Fruit fly (Drosophila melanogaster) whole organism, embryonic: Measurements from ENCODE around the gene nAChRalpha6.

Experiments
- CG10267 ChIP-seq: fragments of 200-800 bp; sonication (Bioruptor generic); optimal IDR thresholded peaks from 2 replicates; lab custom pipeline; 2018; ENCODE audit warnings: missing biosample characterization, mild to moderate bottlenecking, missing genetic modification characterization, moderate library complexity
- CG10462 ChIP-seq: fragments of 200-800 bp; sonication (Bioruptor generic); optimal IDR thresholded peaks from 2 replicates; lab custom pipeline; 2016; ENCODE audit warnings: missing biosample characterization, missing genetic modification characterization
- CG11247 ChIP-seq: fragments of 200-800 bp; sonication (Bioruptor generic); IDR thresholded peaks from 2 replicates; pipeline ENCODE4 v1.3.6; 2022; ENCODE audit warnings: missing biosample characterization, missing genetic modification characterization
- CG12104 ChIP-seq: fragments of 200-800 bp; sonication (Bioruptor generic); optimal IDR thresholded peaks from 3 replicates; lab custom pipeline; 2016; ENCODE audit warnings: missing biosample characterization, missing genetic modification characterization
- CG12659 ChIP-seq: fragments of 200-800 bp; sonication (Bioruptor generic); optimal IDR thresholded peaks from 3 replicates; lab custom pipeline; 2017; ENCODE audit warnings: mild to moderate bottlenecking, missing biosample characterization, missing genetic modification reagents, missing genetic modification characterization
- CG13296 ChIP-seq: fragments of 200-800 bp; sonication (Bioruptor generic); optimal IDR thresholded peaks from 3 replicates; lab custom pipeline; 2018; ENCODE audit warnings: missing biosample characterization, mild to moderate bottlenecking, missing genetic modification characterization
- CG15011 ChIP-seq: fragments of 200-800 bp; sonication (Bioruptor generic); optimal IDR thresholded peaks from 3 replicates; lab custom pipeline; 2018; ENCODE audit warnings: missing biosample characterization, mild to moderate bottlenecking, missing genetic modification characterization
- CG1603 ChIP-seq: fragments of 200-800 bp; sonication (Bioruptor generic); optimal IDR thresholded peaks from 2 replicates; lab custom pipeline; 2019; ENCODE audit warnings: missing biosample characterization, mild to moderate bottlenecking, missing genetic modification characterization, moderate library complexity
- CG16779 ChIP-seq: fragments of 200-800 bp; sonication (Bioruptor generic); IDR thresholded peaks from 2 replicates; pipeline ENCODE4 v1.3.6; 2022; ENCODE audit warnings: missing biosample characterization, missing genetic modification characterization
- CG17186 ChIP-seq: fragments of 200-800 bp; sonication (Bioruptor generic); optimal IDR thresholded peaks from 3 replicates; lab custom pipeline; 2017; ENCODE audit warnings: missing biosample characterization, missing genetic modification reagents, missing genetic modification characterization
- CG17568 ChIP-seq: fragments of 200-800 bp; sonication (Bioruptor generic); optimal IDR thresholded peaks from 2 replicates; lab custom pipeline; 2018; ENCODE audit warnings: missing biosample characterization, mild to moderate bottlenecking, missing genetic modification characterization, moderate library complexity
- CG18599 ChIP-seq: fragments of 200-800 bp; sonication (Bioruptor generic); optimal IDR thresholded peaks from 3 replicates; lab custom pipeline; 2017; ENCODE audit warnings: missing biosample characterization, missing genetic modification characterization, mild to moderate bottlenecking, moderate library complexity, missing genetic modification reagents
- CG18619 ChIP-seq: fragments of 200-800 bp; sonication (Bioruptor generic); optimal IDR thresholded peaks from 3 replicates; lab custom pipeline; 2017; ENCODE audit warnings: missing biosample characterization, mild to moderate bottlenecking, missing genetic modification characterization
- CG2116 ChIP-seq: fragments of 200-800 bp; sonication (Bioruptor generic); optimal IDR thresholded peaks from 3 replicates; lab custom pipeline; 2018; ENCODE audit warnings: missing biosample characterization, mild to moderate bottlenecking, missing genetic modification characterization
- CG3407 ChIP-seq: fragments of 200-800 bp; sonication (Bioruptor generic); optimal IDR thresholded peaks from 2 replicates; lab custom pipeline; 2018; ENCODE audit warnings: missing biosample characterization, mild to moderate bottlenecking, missing genetic modification characterization
- CG4707 ChIP-seq: fragments of 200-800 bp; sonication (Bioruptor generic); optimal IDR thresholded peaks from 2 replicates; lab custom pipeline; 2018; ENCODE audit warnings: missing biosample characterization, mild to moderate bottlenecking, missing genetic modification characterization, moderate library complexity
- CG4854 ChIP-seq: fragments of 200-800 bp; sonication (Bioruptor generic); optimal IDR thresholded peaks from 2 replicates; lab custom pipeline; 2016; ENCODE audit warnings: missing biosample characterization, missing genetic modification characterization, inconsistent platforms
- CG7928 ChIP-seq: fragments of 200-800 bp; sonication (Bioruptor generic); optimal IDR thresholded peaks from 2 replicates; lab custom pipeline; 2017; ENCODE audit warnings: missing biosample characterization, mild to moderate bottlenecking, missing genetic modification characterization
- CG8281 ChIP-seq: fragments of 200-800 bp; sonication (Bioruptor generic); optimal IDR thresholded peaks from 2 replicates; lab custom pipeline; 2018; ENCODE audit warnings: missing biosample characterization, mild to moderate bottlenecking, missing genetic modification characterization, moderate library complexity
- CG8478 ChIP-seq: fragments of >200 bp; optimal IDR thresholded peaks from 2 replicates; lab custom pipeline; 2018
- CG8765 ChIP-seq: fragments of 200-800 bp; sonication (Bioruptor generic); IDR thresholded peaks from 2 replicates; pipeline ENCODE4 v1.3.6; 2022; ENCODE audit warnings: missing biosample characterization, missing genetic modification characterization
- CG9817 ChIP-seq: fragments of 200-800 bp; sonication (Bioruptor generic); optimal IDR thresholded peaks from 2 replicates; lab custom pipeline; 2018; ENCODE audit warnings: missing biosample characterization, mild to moderate bottlenecking, missing genetic modification characterization, moderate library complexity
- CkIIα-i1 ChIP-seq: fragments of 200-800 bp; sonication (Bioruptor generic); IDR thresholded peaks from 2 replicates; pipeline ENCODE4 v1.3.6; 2022; ENCODE audit warnings: missing biosample characterization, missing genetic modification characterization
- CrebB ChIP-seq: fragments of 200-800 bp; sonication (Bioruptor generic); optimal IDR thresholded peaks from 3 replicates; lab custom pipeline; 2018; ENCODE audit warnings: missing biosample characterization, mild to moderate bottlenecking, missing genetic modification characterization
- D19A ChIP-seq: fragments of 200-800 bp; optimal IDR thresholded peaks from 3 replicates; lab custom pipeline; 2019; ENCODE audit warnings: missing biosample characterization, mild to moderate bottlenecking, missing genetic modification characterization, moderate library complexity
- Dad ChIP-seq: fragments of 200-800 bp; sonication (Bioruptor generic); optimal IDR thresholded peaks from 3 replicates; lab custom pipeline; 2016; ENCODE audit warnings: missing biosample characterization, missing genetic modification characterization
- Ets97D ChIP-seq: fragments of 200-800 bp; sonication (Bioruptor generic); optimal IDR thresholded peaks from 3 replicates; lab custom pipeline; 2016; ENCODE audit warnings: missing biosample characterization, missing genetic modification characterization
- Mes4 ChIP-seq: fragments of 200-800 bp; sonication (Bioruptor generic); optimal IDR thresholded peaks from 2 replicates; lab custom pipeline; 2016; ENCODE audit warnings: missing biosample characterization, missing genetic modification characterization
- Optix ChIP-seq: fragments of 200-800 bp; sonication (Bioruptor generic); IDR thresholded peaks from 3 replicates; pipeline ENCODE4 v1.3.6; 2022; ENCODE audit warnings: missing biosample characterization, missing genetic modification characterization
- Trl ChIP-seq, 3 experiments: fragments of >200 bp in 2 of 3; fragments of 200-800 bp in 1 of 3; sonication (Bioruptor generic) in 1 of 3; optimal IDR thresholded peaks; 2 replicates in 1 of 3; 3 replicates in 2 of 3; lab custom pipeline; 2016 to 2017; ENCODE audit warnings: missing biosample characterization in 1 of 3, missing genetic modification characterization in 1 of 3
- Xbp1 ChIP-seq: fragments of 200-800 bp; sonication (Bioruptor generic); optimal IDR thresholded peaks from 3 replicates; lab custom pipeline; 2016; ENCODE audit warnings: missing biosample characterization, mild to moderate bottlenecking, missing genetic modification characterization
- ara ChIP-seq: fragments of 200-800 bp; sonication (Bioruptor generic); IDR thresholded peaks from 2 replicates; pipeline ENCODE4 v1.3.6; 2022; ENCODE audit warnings: missing biosample characterization, missing genetic modification characterization
- ase ChIP-seq: fragments of 200-800 bp; sonication (Bioruptor generic); IDR thresholded peaks from 3 replicates; pipeline ENCODE4 v1.3.6; 2022; ENCODE audit warnings: missing biosample characterization, missing genetic modification characterization
- bbx ChIP-seq: fragments of 200-800 bp; sonication (Bioruptor generic); IDR thresholded peaks from 2 replicates; pipeline ENCODE4 v1.3.6; 2022; ENCODE audit warnings: missing biosample characterization, missing genetic modification characterization; ENCODE audit not compliant: partially characterized antibody
- btn ChIP-seq: fragments of 200-800 bp; sonication (Bioruptor generic); optimal IDR thresholded peaks from 2 replicates; lab custom pipeline; 2016; ENCODE audit warnings: missing biosample characterization, missing genetic modification characterization
- chn ChIP-seq: fragments of 200-800 bp; sonication (Bioruptor generic); optimal IDR thresholded peaks from 2 replicates; lab custom pipeline; 2016; ENCODE audit warnings: missing biosample characterization, missing genetic modification characterization
- crp ChIP-seq, 2 experiments: fragments of 200-800 bp; sonication (Bioruptor generic); optimal IDR thresholded peaks; 2 replicates in 1 of 2; 3 replicates in 1 of 2; lab custom pipeline; 2017; ENCODE audit warnings: missing biosample characterization in 2 of 2, missing genetic modification characterization in 2 of 2, mild to moderate bottlenecking in 1 of 2, moderate library complexity in 1 of 2
- danr ChIP-seq: fragments of 200-800 bp; sonication (Bioruptor generic); IDR thresholded peaks from 2 replicates; pipeline ENCODE4 v1.3.6; 2022; ENCODE audit warnings: missing biosample characterization, missing genetic modification characterization
- exex ChIP-seq: fragments of 200-800 bp; sonication (Bioruptor generic); optimal IDR thresholded peaks from 4 replicates; lab custom pipeline; 2018; ENCODE audit warnings: missing biosample characterization, mild to moderate bottlenecking, missing genetic modification characterization, moderate library complexity
- gfzf ChIP-seq: fragments of 200-800 bp; sonication (Bioruptor generic); optimal IDR thresholded peaks from 2 replicates; lab custom pipeline; 2016; ENCODE audit warnings: missing biosample characterization, mild to moderate bottlenecking, missing genetic modification characterization, moderate library complexity
- gsb-n ChIP-seq: fragments of 200-800 bp; sonication (Bioruptor generic); optimal IDR thresholded peaks from 3 replicates; lab custom pipeline; 2018; ENCODE audit warnings: missing biosample characterization, mild to moderate bottlenecking, missing genetic modification characterization
- kni ChIP-seq: fragments of 200-800 bp; sonication (Bioruptor generic); optimal IDR thresholded peaks from 3 replicates; lab custom pipeline; 2017; ENCODE audit warnings: mild to moderate bottlenecking, missing biosample characterization, missing genetic modification reagents, missing genetic modification characterization
- lov ChIP-seq, 2 experiments: fragments of 200-800 bp in 1 of 2; fragments of >200 bp in 1 of 2; sonication (Bioruptor generic) in 1 of 2; IDR thresholded peaks in 1 of 2; optimal IDR thresholded peaks in 1 of 2; 2 replicates in 1 of 2; 3 replicates in 1 of 2; pipeline versions ENCODE4 v1.3.6 to Lab custom; 2017 to 2022; ENCODE audit warnings: missing biosample characterization in 1 of 2, missing genetic modification characterization in 1 of 2
- pan ChIP-seq, 4 experiments: fragments of >200 bp in 3 of 4; fragments of 200-800 bp in 1 of 4; sonication (Bioruptor generic) in 1 of 4; optimal IDR thresholded peaks in 3 of 4; IDR thresholded peaks in 1 of 4; 2 replicates each; pipeline versions ENCODE4 v1.3.6 to Lab custom; 2017 to 2022; ENCODE audit warnings: missing biosample characterization in 2 of 4, missing genetic modification characterization in 2 of 4, mixed read lengths in 1 of 4
- sim ChIP-seq: fragments of 200-800 bp; sonication (Bioruptor generic); IDR thresholded peaks from 2 replicates; pipeline ENCODE4 v1.3.6; 2022; ENCODE audit warnings: missing biosample characterization, missing genetic modification characterization
- stc ChIP-seq: fragments of 200-800 bp; sonication (Bioruptor generic); IDR thresholded peaks from 2 replicates; pipeline ENCODE4 v1.3.6; 2022; ENCODE audit warnings: missing biosample characterization, missing genetic modification characterization
- sug ChIP-seq: fragments of 200-800 bp; optimal IDR thresholded peaks from 2 replicates; lab custom pipeline; 2019; ENCODE audit warnings: missing biosample characterization, mild to moderate bottlenecking, missing genetic modification characterization, moderate library complexity
- tin ChIP-seq: fragments of 200-800 bp; sonication (Bioruptor generic); optimal IDR thresholded peaks from 3 replicates; lab custom pipeline; 2016; ENCODE audit warnings: missing biosample characterization, missing genetic modification characterization
- vfl ChIP-seq: fragments of 200-800 bp; sonication (Bioruptor generic); optimal IDR thresholded peaks from 2 replicates; lab custom pipeline; 2016; ENCODE audit warnings: missing biosample characterization, missing genetic modification characterization

The nAChRalpha6 gene

DNA sequence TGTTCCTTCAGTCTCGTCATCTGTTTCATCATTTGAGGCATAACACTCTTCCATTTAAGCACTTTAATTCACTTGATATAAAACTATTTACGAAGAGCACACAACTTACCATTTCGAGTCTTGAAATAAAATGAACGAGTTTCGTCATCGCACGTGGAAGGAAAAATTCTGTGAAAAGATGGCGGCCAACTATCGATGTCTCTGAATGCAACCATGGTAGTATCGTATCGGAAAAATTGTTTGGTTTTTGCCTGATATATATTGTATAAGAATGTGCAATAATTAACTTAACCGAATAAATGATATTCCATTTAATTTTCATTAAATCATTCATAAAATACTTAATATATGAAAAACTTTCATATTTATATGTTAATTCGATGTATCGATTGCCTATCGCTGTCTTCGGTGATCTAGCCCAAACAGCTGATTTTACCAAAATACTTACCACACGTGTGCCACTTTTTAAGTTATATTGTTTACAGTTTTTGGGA lies 8.9 kb upstream of the nAChRalpha6 start, which contains the start of gene Bka (continued):
- TF ChIP-seq sim (GFP tag; lab: Robert Waterston, UW) = no peak
- peak; percentile 25 for TF ChIP-seq Dad (GFP tag; lab: Kevin White, UChicago)
- TF ChIP-seq CG9817 (tag; lab: Kevin White, UChicago) = peak; percentile 30
- no peak for TF ChIP-seq chn (GFP tag; lab: Kevin White, UChicago)
- TF ChIP-seq Trl (optimal IDR thresholded peaks at IDR 0.05; lab: Kevin White, UChicago) = no peak
- peak; percentile 25 for TF ChIP-seq Trl (GFP tag; optimal IDR thresholded peaks at IDR 0.05; lab: Kevin White, UChicago)
- peak; percentile 42 for TF ChIP-seq CG3407 (GFP tag; lab: Kevin White, UChicago)
- TF ChIP-seq ara (GFP tag; lab: Robert Waterston, UW) = no peak
- TF ChIP-seq danr = no peak
- TF ChIP-seq CG16779 (GFP tag; lab: Robert Waterston, UW) = no peak
- peak; percentile 95 for TF ChIP-seq bbx (GFP tag; lab: Robert Waterston, UW)
- peak; percentile 73 for TF ChIP-seq CG13296
- peak; percentile 79 for TF ChIP-seq CrebB (tag; lab: Kevin White, UChicago)
- TF ChIP-seq Ets97D (GFP tag; lab: Kevin White, UChicago) = peak; percentile 95
- no peak for TF ChIP-seq Mes4 (GFP tag; lab: Kevin White, UChicago)
- peak; percentile 62 for TF ChIP-seq CG18619
- peak; percentile 67 for TF ChIP-seq CG17186 (GFP tag; lab: Kevin White, UChicago)
- TF ChIP-seq ase = no peak
- peak; percentile 78 for TF ChIP-seq CG17568 (GFP tag; lab: Kevin White, UChicago)
- no peak for TF ChIP-seq Optix (GFP tag; lab: Robert Waterston, UW)
- no peak for TF ChIP-seq vfl
- peak; percentile 29 for TF ChIP-seq CG4854 (GFP tag; lab: Kevin White, UChicago)
- TF ChIP-seq D19A (tag; lab: Kevin White, UChicago) = peak; percentile 60
- no peak for TF ChIP-seq btn (GFP tag; lab: Kevin White, UChicago)
- TF ChIP-seq CG15011 = peak; percentile 65
- peak; percentile 66 for TF ChIP-seq gsb-n (tag; lab: Kevin White, UChicago)
- TF ChIP-seq CG10462 (GFP tag; lab: Kevin White, UChicago) = no peak
- no peak for TF ChIP-seq pan (optimal IDR thresholded peaks at IDR 0.05; lab: Kevin White, UChicago)
- TF ChIP-seq pan (GFP tag; optimal IDR thresholded peaks at IDR 0.05 in 1 of 2, IDR thresholded peaks at IDR 0.05 in 1 of 2) = peak in 1 of 2 experiments; percentile 39
- peak; percentile 75 for TF ChIP-seq sug (tag; lab: Kevin White, UChicago)
- TF ChIP-seq CG2116 (GFP tag; lab: Kevin White, UChicago) = peak; percentile 99
- TF ChIP-seq CG1603 (tag; lab: Kevin White, UChicago) = peak; percentile 78
- peak; percentile 37 for TF ChIP-seq CG4707 (GFP tag; lab: Kevin White, UChicago)
- peak; percentile 46 for TF ChIP-seq exex
- no peak for TF ChIP-seq CG8765 (GFP tag; lab: Robert Waterston, UW)
- TF ChIP-seq CG18599 (GFP tag; lab: Kevin White, UChicago) = peak; percentile 63
- no peak for TF ChIP-seq CG11247
- TF ChIP-seq CG12104 (GFP tag; lab: Kevin White, UChicago) = no peak
- peak; percentile 51 for TF ChIP-seq CG7928 (GFP tag; lab: Kevin White, UChicago)
- no peak for TF ChIP-seq CG8478
- TF ChIP-seq CG8281 (tag; lab: Kevin White, UChicago) = no peak
- no peak for TF ChIP-seq tin (GFP tag; lab: Kevin White, UChicago)
- no peak for TF ChIP-seq CkIIα-i1 (GFP tag; lab: Robert Waterston, UW)
- TF ChIP-seq stc (GFP tag; lab: Robert Waterston, UW) = no peak
- peak; percentile 18 for TF ChIP-seq gfzf (GFP tag; lab: Kevin White, UChicago)
- TF ChIP-seq crp (GFP tag; optimal IDR thresholded peaks at IDR 0.05; lab: Kevin White, UChicago) = peak; percentile 63 to 94
- TF ChIP-seq CG10267 (tag; lab: Kevin White, UChicago) = peak; percentile 82
- TF ChIP-seq Xbp1 = peak; percentile 18
- TF ChIP-seq kni = peak; percentile 51
- no peak for TF ChIP-seq lov (optimal IDR thresholded peaks at IDR 0.05; lab: Kevin White, UChicago)
- no peak for TF ChIP-seq lov (GFP tag; IDR thresholded peaks at IDR 0.05; lab: Robert Waterston, UW)
- peak; percentile 89 for TF ChIP-seq CG12659 (GFP tag; lab: Kevin White, UChicago)
